Fruit fly (Drosophila melanogaster) whole organism, embryonic: Measurements from ENCODE around the gene Rab19.
A peak's percentile ranks its signal among the peaks of the same experiment; 100 is the strongest.

ENCODE experiments used
- Awh ChIP-seq: fragments of 200-800 bp; sonication (Bioruptor generic); IDR thresholded peaks from 2 replicates; pipeline ENCODE4, ENCODE4 v1.3.6; 2022; ENCODE audit warnings: missing biosample characterization, missing genetic modification characterization
- Bdp1 ChIP-seq: fragments of 200-800 bp; sonication (Bioruptor generic); optimal IDR thresholded peaks from 3 replicates; lab custom pipeline; 2016; ENCODE audit warnings: missing biosample characterization, missing genetic modification characterization
- Blimp-1 ChIP-seq: fragments of 200-800 bp; sonication (Bioruptor generic); optimal IDR thresholded peaks from 3 replicates; lab custom pipeline; 2018; ENCODE audit warnings: missing biosample characterization, missing genetic modification characterization, mild to moderate bottlenecking, moderate library complexity, missing genetic modification reagents
- C15 ChIP-seq: fragments of 200-800 bp; sonication (Bioruptor generic); IDR thresholded peaks from 3 replicates; pipeline ENCODE4 v1.3.6; 2022; ENCODE audit warnings: missing biosample characterization, missing genetic modification characterization
- CG11560 ChIP-seq: fragments of 200-800 bp; sonication (Bioruptor generic); IDR thresholded peaks from 3 replicates; pipeline ENCODE4 v1.3.6; 2022; ENCODE audit warnings: missing biosample characterization, missing genetic modification characterization
- CG13287 ChIP-seq: fragments of 200-800 bp; sonication (Bioruptor generic); IDR thresholded peaks from 2 replicates; pipeline ENCODE4 v1.3.6; 2022; ENCODE audit warnings: missing biosample characterization, missing genetic modification characterization; ENCODE audit not compliant: partially characterized antibody
- CG13775 ChIP-seq: fragments of 200-800 bp; sonication (Bioruptor generic); optimal IDR thresholded peaks from 3 replicates; lab custom pipeline; 2017; ENCODE audit warnings: missing biosample characterization, mild to moderate bottlenecking, missing genetic modification characterization
- CG1603 ChIP-seq: fragments of 200-800 bp; sonication (Bioruptor generic); optimal IDR thresholded peaks from 2 replicates; lab custom pipeline; 2019; ENCODE audit warnings: missing biosample characterization, mild to moderate bottlenecking, missing genetic modification characterization, moderate library complexity
- CG16813 ChIP-seq: fragments of 200-800 bp; sonication (Bioruptor generic); IDR thresholded peaks from 3 replicates; pipeline ENCODE4 v1.3.6; 2022; ENCODE audit warnings: missing biosample characterization, missing genetic modification characterization; ENCODE audit not compliant: partially characterized antibody
- CG17359 ChIP-seq: fragments of 200-800 bp; sonication (Bioruptor generic); optimal IDR thresholded peaks from 3 replicates; lab custom pipeline; 2018; ENCODE audit warnings: missing biosample characterization, mild to moderate bottlenecking, missing genetic modification characterization, moderate library complexity
- CG2712 ChIP-seq: fragments of 200-800 bp; optimal IDR thresholded peaks from 3 replicates; lab custom pipeline; 2019; ENCODE audit warnings: missing biosample characterization, mild to moderate bottlenecking, missing genetic modification characterization, moderate library complexity
- CG30020 ChIP-seq: fragments of 200-800 bp; optimal IDR thresholded peaks from 2 replicates; lab custom pipeline; 2019; ENCODE audit warnings: missing biosample characterization, mild to moderate bottlenecking, missing genetic modification characterization, moderate library complexity
- CG33557 ChIP-seq: fragments of 200-800 bp; sonication (Bioruptor generic); optimal IDR thresholded peaks from 2 replicates; lab custom pipeline; 2019; ENCODE audit warnings: missing biosample characterization, mild to moderate bottlenecking, missing genetic modification characterization, moderate library complexity
- CG4360 ChIP-seq: fragments of 200-800 bp; sonication (Bioruptor generic); IDR thresholded peaks from 2 replicates; pipeline ENCODE4 v1.3.6; 2022; ENCODE audit warnings: missing biosample characterization, missing genetic modification characterization
- CG6254 ChIP-seq: fragments of 200-800 bp; sonication (Bioruptor generic); optimal IDR thresholded peaks from 3 replicates; lab custom pipeline; 2017; ENCODE audit warnings: mild to moderate bottlenecking, missing biosample characterization, missing genetic modification reagents, missing genetic modification characterization
- CG6765 ChIP-seq: fragments of 200-800 bp; sonication (Bioruptor generic); optimal IDR thresholded peaks from 3 replicates; lab custom pipeline; 2017; ENCODE audit warnings: missing biosample characterization, mild to moderate bottlenecking, missing genetic modification characterization
- CG8281 ChIP-seq: fragments of 200-800 bp; sonication (Bioruptor generic); optimal IDR thresholded peaks from 2 replicates; lab custom pipeline; 2018; ENCODE audit warnings: missing biosample characterization, mild to moderate bottlenecking, missing genetic modification characterization, moderate library complexity
- CG8924 ChIP-seq: fragments of 200-800 bp; optimal IDR thresholded peaks from 3 replicates; lab custom pipeline; 2019; ENCODE audit warnings: missing biosample characterization, mild to moderate bottlenecking, missing genetic modification characterization, moderate library complexity
- CG9727 ChIP-seq: fragments of 200-800 bp; sonication (Bioruptor generic); optimal IDR thresholded peaks from 3 replicates; lab custom pipeline; 2017; ENCODE audit warnings: missing biosample characterization, mild to moderate bottlenecking, missing genetic modification characterization
- Dad ChIP-seq: fragments of 200-800 bp; sonication (Bioruptor generic); optimal IDR thresholded peaks from 3 replicates; lab custom pipeline; 2016; ENCODE audit warnings: missing biosample characterization, missing genetic modification characterization
- E2f1 ChIP-seq: fragments of 200-800 bp; sonication (Bioruptor generic); IDR thresholded peaks from 2 replicates; pipeline ENCODE4 v1.3.6; 2022; ENCODE audit warnings: missing biosample characterization, missing genetic modification characterization
- ERR ChIP-seq: fragments of 200-800 bp; sonication (Bioruptor generic); optimal IDR thresholded peaks from 2 replicates; lab custom pipeline; 2016; ENCODE audit warnings: missing biosample characterization, missing genetic modification characterization
- Ets97D ChIP-seq: fragments of 200-800 bp; sonication (Bioruptor generic); optimal IDR thresholded peaks from 3 replicates; lab custom pipeline; 2016; ENCODE audit warnings: missing biosample characterization, missing genetic modification characterization
- HmgD ChIP-seq: fragments of 200-800 bp; sonication (Bioruptor generic); optimal IDR thresholded peaks from 3 replicates; lab custom pipeline; 2016; ENCODE audit warnings: missing biosample characterization, missing genetic modification characterization
- Hr51 ChIP-seq, 2 experiments: fragments of 200-800 bp; sonication (Bioruptor generic); optimal IDR thresholded peaks; 2 replicates in 1 of 2; 3 replicates in 1 of 2; lab custom pipeline; 2016 to 2018; ENCODE audit warnings: missing biosample characterization in 2 of 2, missing genetic modification characterization in 2 of 2, mild to moderate bottlenecking in 1 of 2, moderate library complexity in 1 of 2
- Hr78 ChIP-seq, 2 experiments: fragments of 200-800 bp in 1 of 2; fragments of >200 bp in 1 of 2; sonication (Bioruptor generic) in 1 of 2; optimal IDR thresholded peaks; 2 replicates each; lab custom pipeline; 2017 to 2019; ENCODE audit warnings: missing biosample characterization in 2 of 2, missing genetic modification characterization in 2 of 2, mild to moderate bottlenecking in 1 of 2, moderate library complexity in 1 of 2
- MESR4 ChIP-seq: fragments of 200-800 bp; sonication (Bioruptor generic); optimal IDR thresholded peaks from 2 replicates; lab custom pipeline; 2018; ENCODE audit warnings: missing biosample characterization, mild to moderate bottlenecking, missing genetic modification characterization, moderate library complexity
- Rx ChIP-seq: fragments of 200-800 bp; sonication (Bioruptor generic); IDR thresholded peaks from 2 replicates; pipeline ENCODE4 v1.3.6; 2022; ENCODE audit warnings: missing biosample characterization, missing genetic modification characterization
- Spps ChIP-seq: fragments of 200-800 bp; sonication (Bioruptor generic); optimal IDR thresholded peaks from 2 replicates; lab custom pipeline; 2018; ENCODE audit warnings: missing biosample characterization, mild to moderate bottlenecking, missing genetic modification characterization
- Sry-δ ChIP-seq: fragments of 200-800 bp; sonication (Bioruptor generic); optimal IDR thresholded peaks from 2 replicates; lab custom pipeline; 2016; ENCODE audit warnings: missing biosample characterization, missing genetic modification characterization
- Xrp1 ChIP-seq: fragments of 200-800 bp; sonication (Bioruptor generic); IDR thresholded peaks from 2 replicates; pipeline ENCODE4 v1.3.6; 2022; ENCODE audit warnings: missing biosample characterization, missing genetic modification characterization
- YL-1 ChIP-seq: fragments of 200-800 bp; sonication (Bioruptor generic); optimal IDR thresholded peaks from 3 replicates; lab custom pipeline; 2017; ENCODE audit warnings: missing biosample characterization, mild to moderate bottlenecking, missing genetic modification characterization
- ap ChIP-seq: fragments of 200-800 bp; sonication (Bioruptor generic); IDR thresholded peaks from 2 replicates; pipeline ENCODE4 v1.3.6; 2022; ENCODE audit warnings: missing biosample characterization, missing genetic modification characterization
- bab2 ChIP-seq: fragments of 200-800 bp; sonication (Bioruptor generic); optimal IDR thresholded peaks from 2 replicates; lab custom pipeline; 2016; ENCODE audit warnings: missing biosample characterization, missing genetic modification characterization
- cad ChIP-seq: fragments of >200 bp; optimal IDR thresholded peaks from 2 replicates; lab custom pipeline; 2017; ENCODE audit warnings: missing biosample characterization, missing genetic modification characterization
- croc ChIP-seq: fragments of 200-800 bp; sonication (Bioruptor generic); conservative IDR thresholded peaks from 3 replicates; pipeline ENCODE4 v1.3.6; 2022; ENCODE audit warnings: missing biosample characterization, missing genetic modification characterization
- crol ChIP-seq: fragments of 200-800 bp; sonication (Bioruptor generic); IDR thresholded peaks from 2 replicates; pipeline ENCODE4 v1.3.6; 2022; ENCODE audit warnings: missing biosample characterization, missing genetic modification characterization
- fd3F ChIP-seq: fragments of 200-800 bp; sonication (Bioruptor generic); optimal IDR thresholded peaks from 2 replicates; lab custom pipeline; 2018; ENCODE audit warnings: missing biosample characterization, mild to moderate bottlenecking, missing genetic modification characterization, moderate library complexity
- prd ChIP-seq, 3 experiments: fragments of >200 bp in 2 of 3; fragments of 200-800 bp in 1 of 3; sonication (Bioruptor generic) in 1 of 3; optimal IDR thresholded peaks in 2 of 3; IDR thresholded peaks in 1 of 3; 2 replicates in 2 of 3; 3 replicates in 1 of 3; pipeline versions ENCODE4 v1.3.6 to Lab custom; 2017 to 2022; ENCODE audit warnings: missing biosample characterization in 1 of 3, missing genetic modification characterization in 1 of 3
- row ChIP-seq: fragments of 200-800 bp; sonication (Bioruptor generic); IDR thresholded peaks from 3 replicates; pipeline ENCODE4 v1.3.6; 2022; ENCODE audit warnings: missing biosample characterization, missing genetic modification characterization
- scrt ChIP-seq: fragments of 200-800 bp; sonication (Bioruptor generic); optimal IDR thresholded peaks from 2 replicates; lab custom pipeline; 2018; ENCODE audit warnings: missing biosample characterization, mild to moderate bottlenecking, missing genetic modification characterization, moderate library complexity
- sens ChIP-seq: fragments of 200-800 bp; sonication (Bioruptor generic); peaks from one replicate; lab custom pipeline; 2016; ENCODE audit warnings: missing biosample characterization, missing genetic modification characterization
- sens-2 ChIP-seq: fragments of 200-800 bp; sonication (Bioruptor generic); IDR thresholded peaks from 2 replicates; pipeline ENCODE4 v1.3.6; 2022; ENCODE audit warnings: missing biosample characterization, missing genetic modification characterization
- seq ChIP-seq: fragments of 200-800 bp; sonication (Bioruptor generic); IDR thresholded peaks from 2 replicates; pipeline ENCODE4 v1.3.6; 2022; ENCODE audit warnings: missing biosample characterization, missing genetic modification characterization
- tll ChIP-seq, 2 experiments: fragments of 200-800 bp in 1 of 2; fragments of >200 bp in 1 of 2; sonication (Bioruptor generic) in 1 of 2; optimal IDR thresholded peaks; 2 replicates each; lab custom pipeline; 2017 to 2019; ENCODE audit warnings: missing biosample characterization in 2 of 2, missing genetic modification characterization in 2 of 2, mild to moderate bottlenecking in 1 of 2, moderate library complexity in 1 of 2
- tna ChIP-seq: fragments of 200-800 bp; sonication (Bioruptor generic); IDR thresholded peaks from 2 replicates; pipeline ENCODE4 v1.3.6; 2022; ENCODE audit warnings: missing biosample characterization, missing genetic modification characterization; ENCODE audit not compliant: partially characterized antibody
- zen2 ChIP-seq: fragments of 200-800 bp; sonication (Bioruptor generic); IDR thresholded peaks from 3 replicates; pipeline ENCODE4 v1.3.6; 2022; ENCODE audit warnings: missing biosample characterization, missing genetic modification characterization; ENCODE audit not compliant: partially characterized antibody

The Rab19 gene

DNA sequence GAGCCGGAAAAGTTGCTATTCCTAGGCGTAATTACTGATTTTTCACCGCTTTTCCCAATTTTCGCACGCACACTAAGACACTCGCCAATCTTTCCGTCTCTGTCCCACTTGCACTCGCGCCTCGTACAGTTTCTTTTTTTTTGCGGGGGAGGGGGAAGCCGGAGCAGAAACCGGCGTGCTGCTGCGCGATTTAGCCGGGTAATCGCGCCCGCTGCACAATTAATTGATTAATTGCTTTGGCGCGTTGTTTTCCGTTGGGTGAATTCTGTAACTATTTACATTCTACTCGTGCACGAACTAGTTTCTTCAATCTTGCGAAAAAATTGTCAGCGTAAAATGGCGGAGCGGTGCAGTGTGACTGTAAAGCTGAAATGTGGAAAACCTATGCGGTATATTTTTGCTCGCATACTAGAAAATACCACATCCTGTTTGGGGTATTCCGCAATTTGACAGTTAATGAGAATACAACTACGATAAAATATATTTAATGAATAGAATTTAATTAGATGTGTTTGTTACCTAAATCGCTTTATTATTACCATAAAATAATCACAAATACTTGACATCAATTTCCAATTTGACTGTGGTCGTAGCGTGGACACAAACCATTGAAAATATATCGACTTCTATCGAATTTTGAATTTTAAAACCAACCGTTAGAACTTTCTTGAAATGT lies 18.5 kb downstream of the Rab19 start, which contains the start of gene Cpsf6 (continued):
- peak; percentile 1 for TF ChIP-seq scrt (GFP tag; lab: Kevin White, UChicago)
- peak; percentile 48 for TF ChIP-seq CG9727
- TF ChIP-seq Blimp-1 (GFP tag; lab: Kevin White, UChicago) = no peak
- no peak for TF ChIP-seq CG11560 (tag; lab: Robert Waterston, UW)
- peak; percentile 41 for TF ChIP-seq Sry-δ (GFP tag; lab: Kevin White, UChicago)
- TF ChIP-seq ERR (GFP tag; lab: Kevin White, UChicago) = no peak
- TF ChIP-seq YL-1 (GFP tag; lab: Kevin White, UChicago) = peak; percentile 89
- TF ChIP-seq MESR4 (GFP tag; lab: Kevin White, UChicago) = peak; percentile 90
- TF ChIP-seq crol (GFP tag; lab: Robert Waterston, UW) = peak; percentile 94
- TF ChIP-seq CG30020 = peak; percentile 64
- peak; percentile 29 to 72 for TF ChIP-seq Hr51 (GFP tag; optimal IDR thresholded peaks at IDR 0.05; lab: Kevin White, UChicago)
- TF ChIP-seq Hr78 (GFP tag; optimal IDR thresholded peaks at IDR 0.05; lab: Kevin White, UChicago) = no peak
- no peak for TF ChIP-seq CG4360
- TF ChIP-seq Xrp1 (GFP tag; lab: Robert Waterston, UW) = peak; percentile 77
- peak; percentile 68 for TF ChIP-seq sens-2 (GFP tag; lab: Robert Waterston, UW)
- TF ChIP-seq row (GFP tag; lab: Robert Waterston, UW) = peak; percentile 85
- peak; percentile 29 for TF ChIP-seq Bdp1 (GFP tag; lab: Kevin White, UChicago)
- TF ChIP-seq tll (GFP tag; optimal IDR thresholded peaks at IDR 0.05; lab: Kevin White, UChicago) = no peak
- TF ChIP-seq CG8281 (tag; lab: Kevin White, UChicago) = peak; percentile 15
- TF ChIP-seq CG33557 = peak; percentile 59
- no peak for TF ChIP-seq tna (GFP tag; lab: Robert Waterston, UW)
- no peak for TF ChIP-seq CG6765 (GFP tag; lab: Kevin White, UChicago)
- peak; percentile 86 for TF ChIP-seq sens (GFP tag; lab: Kevin White, UChicago)
- TF ChIP-seq fd3F = peak; percentile 62
- TF ChIP-seq CG13775 (GFP tag; lab: Kevin White, UChicago) = peak; percentile 43
- TF ChIP-seq ap (GFP tag; lab: Robert Waterston, UW) = 0 out of 2 replicates have a peak, but pooled peaks have one; percentile 25
- 0 out of 2 replicates have a peak, but pooled peaks have one; percentile 6 for TF ChIP-seq Rx (GFP tag; lab: Robert Waterston, UW)
- no peak for TF ChIP-seq cad (GFP tag; lab: Kevin White, UChicago)
- peak; percentile 38 for TF ChIP-seq Spps
- no peak for TF ChIP-seq zen2 (GFP tag; lab: Robert Waterston, UW)
- TF ChIP-seq Ets97D (GFP tag; lab: Kevin White, UChicago) = peak; percentile 49
- peak; percentile 10; the same call in 1 of the 2 replicates for TF ChIP-seq CG13287 (GFP tag; lab: Robert Waterston, UW)
- no peak for TF ChIP-seq seq (GFP tag; lab: Robert Waterston, UW)
- no peak for TF ChIP-seq Dad (GFP tag; lab: Kevin White, UChicago)
- 0 out of 3 replicates have a peak, but pooled peaks have one; percentile 38 for TF ChIP-seq CG16813 (GFP tag; lab: Robert Waterston, UW)
- peak; percentile 62 for TF ChIP-seq HmgD
- TF ChIP-seq bab2 = no peak
- TF ChIP-seq, all 482 proteins: peak for 277

DNA sequence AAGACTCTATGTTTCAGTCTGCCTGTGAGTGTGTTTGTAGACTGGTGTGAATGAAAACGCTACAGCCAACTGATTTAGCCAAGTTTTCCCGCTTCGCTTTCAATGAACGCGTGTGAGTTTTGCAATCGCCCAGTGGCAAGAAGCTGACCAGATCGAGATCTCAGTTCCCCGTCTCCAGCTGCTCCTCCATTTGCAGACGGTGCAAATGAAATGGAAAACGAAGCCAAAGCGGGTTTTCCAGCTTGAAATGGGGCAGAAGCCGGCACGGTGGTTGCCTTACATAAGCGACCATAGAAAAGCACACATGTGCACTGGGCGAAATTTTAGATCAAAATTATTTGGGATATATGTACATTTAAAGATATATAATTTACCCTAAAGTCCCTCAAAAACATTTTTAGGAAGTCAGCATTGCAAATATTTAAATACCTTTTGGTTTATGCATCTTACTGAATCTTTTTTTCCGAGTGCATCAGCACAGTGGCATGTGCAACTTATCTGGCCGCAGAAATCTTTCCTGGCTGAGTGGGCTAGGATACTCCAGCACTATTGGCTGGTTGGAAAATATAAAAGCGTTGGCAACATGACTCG lies 22.2 kb downstream of the Rab19 start, which contains the start of gene CG43059:
Gene CG43059 (minus strand): TSS at position 51 of the 591 bp plus-strand sequence.
- no peak for TF ChIP-seq CG8924 (tag; lab: Kevin White, UChicago)
- TF ChIP-seq prd (optimal IDR thresholded peaks at IDR 0.05; lab: Kevin White, UChicago) = no peak
- peak; percentile 29; the same call in 1 of the 3 replicates for TF ChIP-seq prd (GFP tag; IDR thresholded peaks at IDR 0.05; lab: Robert Waterston, UW)
- peak; percentile 1 for TF ChIP-seq CG2712 (tag; lab: Kevin White, UChicago)
- TF ChIP-seq E2f1 (GFP tag; lab: Robert Waterston, UW) = 0 out of 2 replicates have a peak, but pooled peaks have one; percentile 15
- TF ChIP-seq CG17359 (tag; lab: Kevin White, UChicago) = peak; percentile 1
- no peak for TF ChIP-seq CG6254
- TF ChIP-seq CG1603 (tag; lab: Kevin White, UChicago) = peak; percentile 28
- TF ChIP-seq Hr51 (GFP tag; optimal IDR thresholded peaks at IDR 0.05; lab: Kevin White, UChicago) = peak in 1 of 2 experiments; percentile 28
- 0 out of 2 replicates have a peak, but pooled peaks have one; percentile 29 for TF ChIP-seq Awh (GFP tag; lab: Robert Waterston, UW)
- peak; percentile 32 for TF ChIP-seq Blimp-1 (GFP tag; lab: Kevin White, UChicago)
- TF ChIP-seq Xrp1 (GFP tag; lab: Robert Waterston, UW) = peak; percentile 20; the same call in 1 of the 2 replicates
- TF ChIP-seq croc = no peak
- TF ChIP-seq C15 (GFP tag; lab: Robert Waterston, UW) = peak; percentile 22; the same call in 1 of the 3 replicates
